Fruit fly (Drosophila melanogaster): ENCODE data around the gene Hmt-1.

The Hmt-1 gene

DNA sequence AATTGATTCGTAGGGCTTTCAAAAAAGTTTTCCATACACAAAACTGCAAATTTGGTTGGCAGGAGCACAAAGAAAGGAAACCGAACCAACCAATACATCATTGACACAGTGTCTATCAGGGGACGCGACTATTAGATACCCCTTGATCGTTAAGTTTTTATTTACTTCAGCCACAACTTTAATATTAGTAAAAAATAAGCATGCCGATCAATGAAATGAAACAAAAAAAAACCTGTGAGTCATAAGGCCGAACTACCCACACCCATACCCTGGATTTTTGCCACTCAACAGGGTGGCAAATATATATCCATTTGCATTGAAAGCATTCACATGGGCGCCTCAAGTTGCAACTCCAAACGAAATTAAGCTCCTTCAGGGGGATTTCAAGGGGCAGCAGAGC is 41.0 kb downstream of the Hmt-1 start (continued):
- TF ChIP-seq CG17612 (GFP tag; IDR thresholded peaks at IDR 0.05) (no peak), gcm (GFP tag; optimal IDR thresholded peaks at IDR 0.05) (no peak), Ssrp (tag; optimal IDR thresholded peaks at IDR 0.05) (no peak), Drgx (GFP tag; IDR thresholded peaks at IDR 0.05) (peak; percentile 46; the same call in 1 of the 2 replicates), CG5180 (GFP tag; optimal IDR thresholded peaks at IDR 0.05) (no peak), ATbp (GFP tag; optimal IDR thresholded peaks at IDR 0.05) (peak; percentile 1), Scr (GFP tag; IDR thresholded peaks at IDR 0.05; ENCODE audit: partially characterized antibody) (no peak), Ravus (GFP tag; IDR thresholded peaks at IDR 0.05) (no peak), CoRest (tag; optimal IDR thresholded peaks at IDR 0.05) (no peak), ems (GFP tag; optimal IDR thresholded peaks at IDR 0.05) (no peak), Max (GFP tag; optimal IDR thresholded peaks at IDR 0.05) (no peak), nerfin-1 (tag; optimal IDR thresholded peaks at IDR 0.05) (no peak), CG1832 (GFP tag; optimal IDR thresholded peaks at IDR 0.05) (no peak), CG2199 (GFP tag; IDR thresholded peaks at IDR 0.05) (peak; percentile 13; the same call in 1 of the 3 replicates), pfk (GFP tag; optimal IDR thresholded peaks at IDR 0.05) (no peak), sens-2 (GFP tag; IDR thresholded peaks at IDR 0.05) (no peak), CG15073 (GFP tag; optimal IDR thresholded peaks at IDR 0.05) (no peak), pan (optimal IDR thresholded peaks at IDR 0.05) (no peak), pan (GFP tag; optimal IDR thresholded peaks at IDR 0.05 in 1 of 2, IDR thresholded peaks at IDR 0.05 in 1 of 2) (peak in 1 of 2 experiments; percentile 35), Opbp (GFP tag; IDR thresholded peaks at IDR 0.05; ENCODE audit: partially characterized antibody) (no peak), phol (tag; optimal IDR thresholded peaks at IDR 0.05) (peak; percentile 7), CG34422 (GFP tag; IDR thresholded peaks at IDR 0.05) (peak; percentile 52; the same call in 1 of the 3 replicates), CG14050 (GFP tag; IDR thresholded peaks at IDR 0.05) (no peak), CG9797 (GFP tag; optimal IDR thresholded peaks at IDR 0.05) (no peak), CG15514 (GFP tag; optimal IDR thresholded peaks at IDR 0.05) (no peak), HHEX (GFP tag; optimal IDR thresholded peaks at IDR 0.05) (no peak), CG17912 (GFP tag; optimal IDR thresholded peaks at IDR 0.05) (no peak), Chrac-16 (GFP tag; optimal IDR thresholded peaks at IDR 0.05) (no peak), cad (GFP tag; optimal IDR thresholded peaks at IDR 0.05) (no peak), CG10366 (GFP tag; IDR thresholded peaks at IDR 0.05) (peak; percentile 31; the same call in 1 of the 2 replicates), sob (GFP tag; IDR thresholded peaks at IDR 0.05) (peak; percentile 50; the same call in 1 of the 2 replicates), Side (GFP tag; optimal IDR thresholded peaks at IDR 0.05) (peak; percentile 7), caup (GFP tag; optimal IDR thresholded peaks at IDR 0.05; ENCODE audit: severe bottlenecking) (no peak), slou (GFP tag; optimal IDR thresholded peaks at IDR 0.05) (no peak), CG17568 (GFP tag; optimal IDR thresholded peaks at IDR 0.05) (no peak), tll (GFP tag; optimal IDR thresholded peaks at IDR 0.05) (no peak), run (tag; optimal IDR thresholded peaks at IDR 0.05) (no peak), CG8290 (GFP tag; optimal IDR thresholded peaks at IDR 0.05) (no peak), CG8290 (tag; optimal IDR thresholded peaks at IDR 0.05) (no peak), CG17328 (GFP tag; IDR thresholded peaks at IDR 0.05) (peak; percentile 56), btn (GFP tag; optimal IDR thresholded peaks at IDR 0.05) (no peak), slbo (GFP tag; IDR thresholded peaks at IDR 0.05) (no peak), YL-1 (GFP tag; optimal IDR thresholded peaks at IDR 0.05) (no peak), ap (GFP tag; IDR thresholded peaks at IDR 0.05) (no peak), NC2α (GFP tag; optimal IDR thresholded peaks at IDR 0.05) (no peak), CG4820 (GFP tag; optimal IDR thresholded peaks at IDR 0.05) (peak; percentile 17), maf-S (GFP tag; optimal IDR thresholded peaks at IDR 0.05) (no peak), br (optimal IDR thresholded peaks at IDR 0.05) (no peak), dysf (GFP tag; IDR thresholded peaks at IDR 0.05) (peak; percentile 44; the same call in 1 of the 3 replicates), CG7839 (tag; optimal IDR thresholded peaks at IDR 0.05) (no peak), ase (GFP tag; IDR thresholded peaks at IDR 0.05) (no peak), CrebB (tag; optimal IDR thresholded peaks at IDR 0.05) (no peak)
